Worm (Caenorhabditis elegans) whole organism, mixed stage, embryonic: ENCODE measurements around the gene mop-25.1.

ENCODE experiments used
- lin-13 ChIP-seq: fragments of 150-350 bp; optimal IDR thresholded peaks from 2 replicates; lab custom pipeline; 2014; ENCODE audit warnings: missing biosample characterization, missing genetic modification characterization
- mab-5 ChIP-seq: fragments of 150-350 bp; optimal IDR thresholded peaks from 2 replicates; lab custom pipeline; 2014; ENCODE audit warnings: missing biosample characterization, missing genetic modification characterization
- mep-1 ChIP-seq: fragments of 150-350 bp; optimal IDR thresholded peaks from 2 replicates; lab custom pipeline; 2017; ENCODE audit warnings: missing biosample characterization, missing genetic modification reagents, missing genetic modification characterization, inconsistent platforms
- nhr-12 ChIP-seq: fragments of 150-350 bp; optimal IDR thresholded peaks from 2 replicates; lab custom pipeline; 2014; ENCODE audit warnings: missing biosample characterization, missing genetic modification characterization
- nhr-237 ChIP-seq: fragments of 150-350 bp; optimal IDR thresholded peaks from 2 replicates; lab custom pipeline; 2014; ENCODE audit warnings: missing biosample characterization, missing genetic modification characterization
- snpc-4 ChIP-seq: fragments of 150-350 bp; optimal IDR thresholded peaks from 2 replicates; lab custom pipeline; 2014; ENCODE audit warnings: missing biosample characterization, missing genetic modification characterization
- unc-39 ChIP-seq: fragments of 150-350 bp; optimal IDR thresholded peaks from 2 replicates; lab custom pipeline; 2014; ENCODE audit warnings: missing biosample characterization, missing genetic modification characterization
- unc-62 ChIP-seq: fragments of 150-350 bp; optimal IDR thresholded peaks from 2 replicates; lab custom pipeline; 2014; ENCODE audit warnings: missing biosample characterization, missing genetic modification reagents, missing genetic modification characterization
- ztf-11 ChIP-seq: fragments of 150-350 bp; optimal IDR thresholded peaks from 2 replicates; lab custom pipeline; 2014; ENCODE audit warnings: missing biosample characterization, missing genetic modification characterization

- TF ChIP-seq unc-39 (no peak), ztf-11 (tag; lab: Kevin White, UChicago) (no peak), mab-5 (tag; lab: Kevin White, UChicago) (no peak), snpc-4 (tag; lab: Kevin White, UChicago) (no peak), unc-62 (no peak), nhr-237 (tag; lab: Kevin White, UChicago) (no peak), nhr-12 (no peak), lin-13 (tag; lab: Kevin White, UChicago) (no peak), mep-1 (tag; lab: Kevin White, UChicago) (no peak)
Measured at ce11 chrX:3970786-3971185, 41.2 kb upstream of the mop-25.1 start.
